Fruit fly (Drosophila melanogaster): ENCODE data around the gene CG6299.

The CG6299 gene

dm6 chrX:15486682-15487081 is 24.2 kb downstream of the CG6299 start, which contains the start of gene Gmap:
Gmap (plus strand) TSS chrX:15486922.
- TF ChIP-seq CG10274 (GFP tag; optimal IDR thresholded peaks at IDR 0.05) = no peak
- peak; percentile 15 for TF ChIP-seq CG12659 (GFP tag; optimal IDR thresholded peaks at IDR 0.05)
- TF ChIP-seq CG15479 (GFP tag; optimal IDR thresholded peaks at IDR 0.05) = no peak
- peak; percentile 90 for TF ChIP-seq hb (GFP tag; IDR thresholded peaks at IDR 0.05; ENCODE audit: partially characterized antibody)
- peak; percentile 94 for TF ChIP-seq E2f2 (GFP tag; IDR thresholded peaks at IDR 0.05)
- TF ChIP-seq ap (GFP tag; IDR thresholded peaks at IDR 0.05) = no peak
- TF ChIP-seq CG10267 (tag; optimal IDR thresholded peaks at IDR 0.05) = peak; percentile 10
- TF ChIP-seq Kr (GFP tag; optimal IDR thresholded peaks at IDR 0.05) = no peak
- TF ChIP-seq CG15514 (GFP tag; optimal IDR thresholded peaks at IDR 0.05) = peak; percentile 65
- TF ChIP-seq Ets65A (GFP tag) = no peak
- TF ChIP-seq CG34224 (GFP tag; IDR thresholded peaks at IDR 0.05; ENCODE audit: partially characterized antibody) = peak; percentile 88
- no peak for TF ChIP-seq oc (tag; optimal IDR thresholded peaks at IDR 0.05)
- peak; percentile 9 for TF ChIP-seq CG1603 (tag; optimal IDR thresholded peaks at IDR 0.05)
- peak; percentile 64 for TF ChIP-seq BEAF-32 (GFP tag; optimal IDR thresholded peaks at IDR 0.05)
- TF ChIP-seq Dll (GFP tag; IDR thresholded peaks at IDR 0.05; ENCODE audit: partially characterized antibody) = peak; percentile 80
- TF ChIP-seq CG11085 (GFP tag; IDR thresholded peaks at IDR 0.05) = no peak
- TF ChIP-seq chinmo (GFP tag; IDR thresholded peaks at IDR 0.05; ENCODE audit: partially characterized antibody) = 0 out of 4 replicates have a peak, but pooled peaks have one; percentile 58
- no peak for TF ChIP-seq Mes4 (GFP tag; optimal IDR thresholded peaks at IDR 0.05)
- TF ChIP-seq Doc3 (GFP tag; IDR thresholded peaks at IDR 0.05; ENCODE audit: partially characterized antibody) = peak; percentile 57; the same call in 2 of the 3 replicates
- no peak for TF ChIP-seq Ets97D (GFP tag; optimal IDR thresholded peaks at IDR 0.05)
- TF ChIP-seq HmgZ (tag; optimal IDR thresholded peaks at IDR 0.05) = peak; percentile 33
- no peak for TF ChIP-seq CG2120 (GFP tag; optimal IDR thresholded peaks at IDR 0.05)
- no peak for TF ChIP-seq CG42726 (GFP tag; IDR thresholded peaks at IDR 0.05; ENCODE audit: partially characterized antibody)
- TF ChIP-seq CG18011 (GFP tag; optimal IDR thresholded peaks at IDR 0.05) = peak; percentile 97
- peak; percentile 78; the same call in 1 of the 2 replicates for TF ChIP-seq amos (GFP tag; IDR thresholded peaks at IDR 0.05; ENCODE audit: partially characterized antibody)
- TF ChIP-seq CG8290 (GFP tag; optimal IDR thresholded peaks at IDR 0.05) = no peak
- TF ChIP-seq CG8290 (tag; optimal IDR thresholded peaks at IDR 0.05) = peak in 1 of 2 experiments; percentile 16
- TF ChIP-seq hbn (GFP tag; IDR thresholded peaks at IDR 0.05; ENCODE audit: partially characterized antibody) = peak; percentile 59; the same call in 1 of the 2 replicates
- TF ChIP-seq CG5245 (GFP tag; optimal IDR thresholded peaks at IDR 0.05) = no peak
- peak; percentile 39 for TF ChIP-seq YL-1 (GFP tag; optimal IDR thresholded peaks at IDR 0.05)
- TF ChIP-seq CoRest (tag; optimal IDR thresholded peaks at IDR 0.05) = no peak
- peak; percentile 80 for TF ChIP-seq CG16813 (GFP tag; IDR thresholded peaks at IDR 0.05; ENCODE audit: partially characterized antibody)
- TF ChIP-seq CG2116 (GFP tag; optimal IDR thresholded peaks at IDR 0.05) = peak; percentile 75
- TF ChIP-seq Sry-δ (GFP tag; optimal IDR thresholded peaks at IDR 0.05) = peak; percentile 29
- TF ChIP-seq inv (GFP tag; IDR thresholded peaks at IDR 0.05; ENCODE audit: partially characterized antibody) = peak; percentile 68
- no peak for TF ChIP-seq Bdp1 (GFP tag; optimal IDR thresholded peaks at IDR 0.05)
- no peak for TF ChIP-seq Drgx (GFP tag; IDR thresholded peaks at IDR 0.05)
- TF ChIP-seq CG6791 (GFP tag; IDR thresholded peaks at IDR 0.05; ENCODE audit: partially characterized antibody) = peak; percentile 93
- TF ChIP-seq CG13287 (GFP tag; IDR thresholded peaks at IDR 0.05; ENCODE audit: partially characterized antibody) = peak; percentile 81
- TF ChIP-seq sens (GFP tag) = peak; percentile 3
- TF ChIP-seq Dbx (GFP tag; IDR thresholded peaks at IDR 0.05) = no peak
- TF ChIP-seq row (GFP tag; IDR thresholded peaks at IDR 0.05) = peak; percentile 14; the same call in 1 of the 3 replicates
- no peak for TF ChIP-seq tx (GFP tag; optimal IDR thresholded peaks at IDR 0.05)
- TF ChIP-seq Bgb (GFP tag; IDR thresholded peaks at IDR 0.05; ENCODE audit: partially characterized antibody) = peak; percentile 90
- no peak for TF ChIP-seq CG5953 (GFP tag; IDR thresholded peaks at IDR 0.05)
- TF ChIP-seq Dref (GFP tag; IDR thresholded peaks at IDR 0.05) = peak; percentile 95
- TF ChIP-seq cwo (GFP tag; optimal IDR thresholded peaks at IDR 0.05) = no peak
- TF ChIP-seq Xbp1 (GFP tag; optimal IDR thresholded peaks at IDR 0.05) = peak; percentile 37
- TF ChIP-seq Nf-YC (tag; optimal IDR thresholded peaks at IDR 0.05) = peak; percentile 20
